Worm (Caenorhabditis elegans): ENCODE data around the gene C49C8.5.

The C49C8.5 gene

DNA sequence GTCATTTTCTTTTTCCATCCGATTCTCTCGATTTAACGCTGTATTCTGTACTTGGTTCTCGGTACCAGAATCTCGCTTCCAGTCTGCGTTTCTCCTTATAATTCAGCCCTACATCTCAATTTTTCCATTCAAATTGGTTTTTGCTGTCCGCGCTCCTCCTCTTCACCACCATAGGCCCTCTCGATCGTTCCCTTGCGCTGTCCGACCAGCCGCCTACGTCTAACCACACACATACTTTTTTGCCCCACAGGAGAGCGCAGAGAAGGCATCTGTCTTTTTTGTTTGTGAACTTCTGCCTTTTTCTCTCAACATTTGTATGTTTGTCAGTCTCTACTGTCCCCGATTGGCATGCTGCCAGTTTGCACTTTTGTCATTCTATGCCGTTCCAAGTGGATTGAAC lies 26.1 kb downstream of the C49C8.5 start, which contains the start of gene F42A9.11 (continued):
- TF ChIP-seq aha-1 (tag; optimal IDR thresholded peaks at IDR 0.05) = no peak
- TF ChIP-seq nhr-90 (tag; optimal IDR thresholded peaks at IDR 0.05; ENCODE audit: poor library complexity) = peak; percentile 29

DNA sequence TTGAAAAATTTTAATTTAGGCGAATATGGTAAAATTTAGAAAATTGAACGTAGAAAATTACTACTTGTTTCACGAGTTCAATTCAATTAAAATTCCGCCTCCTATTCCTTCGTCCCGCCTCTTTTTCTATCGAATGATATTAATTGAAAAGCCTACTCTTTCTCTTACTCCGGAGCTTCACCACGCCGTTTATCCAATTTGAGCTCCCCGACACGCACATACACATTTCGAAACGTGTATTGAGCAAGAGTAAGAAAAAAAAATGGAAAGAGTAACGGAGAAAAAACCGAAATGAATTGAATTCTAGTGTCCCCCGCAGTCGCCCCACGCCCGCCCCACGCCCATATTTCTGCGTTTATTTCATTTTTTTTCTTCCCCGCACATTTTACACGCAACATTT lies 27.2 kb downstream of the C49C8.5 start:
- TF ChIP-seq fkh-8 (tag; optimal IDR thresholded peaks at IDR 0.05) (no peak), nhr-76 (tag; optimal IDR thresholded peaks at IDR 0.05) (no peak), ces-1 (GFP tag; optimal IDR thresholded peaks at IDR 0.05) (peak; percentile 61), unc-130 (tag; optimal IDR thresholded peaks at IDR 0.05) (no peak), unc-62 (GFP tag; optimal IDR thresholded peaks at IDR 0.05) (no peak), lin-35 (GFP tag; optimal IDR thresholded peaks at IDR 0.05) (no peak), nhr-77 (tag; optimal IDR thresholded peaks at IDR 0.05) (no peak), swsn-7 (tag; optimal IDR thresholded peaks at IDR 0.05) (no peak), rnt-1 (tag; optimal IDR thresholded peaks at IDR 0.05) (no peak), lin-14 (GFP tag; optimal IDR thresholded peaks at IDR 0.05) (peak; percentile 68), egl-13 (tag; optimal IDR thresholded peaks at IDR 0.05) (no peak), mef-2 (tag; optimal IDR thresholded peaks at IDR 0.05) (no peak), ztf-11 (tag; optimal IDR thresholded peaks at IDR 0.05) (no peak), elt-2 (tag; optimal IDR thresholded peaks at IDR 0.05) (no peak), zip-4 (GFP tag; optimal IDR thresholded peaks at IDR 0.05) (no peak), nhr-11 (tag; optimal IDR thresholded peaks at IDR 0.05) (no peak), mdl-1 (tag; optimal IDR thresholded peaks at IDR 0.05) (no peak), sptf-1 (tag; optimal IDR thresholded peaks at IDR 0.05) (no peak)

DNA sequence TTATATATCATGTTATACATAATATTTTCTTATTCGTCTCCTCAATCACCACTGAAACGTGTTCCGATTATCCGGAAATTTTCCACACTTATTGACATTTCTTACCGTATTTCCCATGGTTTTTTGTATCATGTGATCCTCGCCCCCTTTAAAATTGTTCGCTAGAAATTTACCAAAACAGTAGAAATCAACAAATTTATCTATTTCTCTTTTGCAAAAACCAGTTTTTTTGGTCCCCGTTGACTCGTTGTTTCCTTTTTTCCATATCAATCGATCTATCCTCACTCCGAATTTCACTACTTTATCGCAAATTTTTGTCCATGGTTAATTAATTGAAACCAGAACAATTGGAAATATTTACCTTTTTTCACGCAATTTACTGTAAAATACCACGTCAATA lies 27.7 kb downstream of the C49C8.5 start:
- TF ChIP-seq elt-2 (tag; optimal IDR thresholded peaks at IDR 0.05) (no peak), nhr-20 (tag; optimal IDR thresholded peaks at IDR 0.05) (no peak), nhr-77 (tag; optimal IDR thresholded peaks at IDR 0.05) (no peak), irx-1 (tag; optimal IDR thresholded peaks at IDR 0.05) (no peak), nhr-85 (tag) (peak; percentile 70), elt-3 (tag; optimal IDR thresholded peaks at IDR 0.05) (peak in 1 of 6 experiments; percentile 55), aha-1 (tag; optimal IDR thresholded peaks at IDR 0.05) (no peak), mab-9 (GFP tag; IDR thresholded peaks at IDR 0.05) (no peak), blmp-1 (tag; optimal IDR thresholded peaks at IDR 0.05) (peak; percentile 48), zag-1 (tag; optimal IDR thresholded peaks at IDR 0.05) (no peak), nhr-76 (tag; optimal IDR thresholded peaks at IDR 0.05) (no peak), pax-3 (tag; optimal IDR thresholded peaks at IDR 0.05) (no peak), C04F5.9 (tag; optimal IDR thresholded peaks at IDR 0.05) (no peak), pag-3 (tag; optimal IDR thresholded peaks at IDR 0.05; ENCODE audit: borderline replicate concordance, insufficient read depth) (no peak), mef-2 (tag; optimal IDR thresholded peaks at IDR 0.05) (no peak), unc-30 (tag; optimal IDR thresholded peaks at IDR 0.05) (no peak)

DNA sequence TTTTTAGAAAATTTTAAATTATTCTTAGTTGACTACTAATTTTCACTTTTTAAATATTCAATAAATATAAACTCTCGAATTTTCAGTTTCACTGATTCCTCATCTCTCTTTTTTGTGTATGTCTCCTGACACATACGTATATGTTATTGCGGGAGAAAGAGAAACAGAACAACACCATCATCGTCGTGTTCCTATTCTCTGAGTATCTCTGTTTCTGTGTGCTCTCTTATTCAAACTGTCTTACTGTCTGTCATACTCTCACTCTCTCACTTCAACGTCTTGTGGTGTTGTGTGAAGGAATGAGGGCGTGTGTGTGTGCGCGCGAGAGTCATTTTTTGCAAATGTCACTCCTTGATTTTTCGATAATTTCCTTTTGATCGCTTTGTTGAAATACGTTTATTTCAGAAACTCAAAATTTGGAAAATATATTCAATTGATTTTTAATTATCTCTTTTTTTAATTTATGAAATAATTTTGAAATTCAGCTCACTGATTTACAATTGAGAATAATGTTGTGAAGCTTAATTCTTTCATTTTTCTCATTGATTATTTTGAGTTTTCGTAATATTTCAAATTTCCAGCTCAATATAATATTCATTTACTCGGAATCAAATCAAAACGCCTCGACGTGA lies 33.2 kb downstream of the C49C8.5 start, which contains the start of gene lin-49:
Gene lin-49 (plus strand): TSS at position 582 of the 632 bp plus-strand sequence.
- peak; percentile 80 for TF ChIP-seq snu-23 (GFP tag; optimal IDR thresholded peaks at IDR 0.05)
- TF ChIP-seq mef-2 (tag; optimal IDR thresholded peaks at IDR 0.05) = no peak
- TF ChIP-seq ceh-82 (tag; optimal IDR thresholded peaks at IDR 0.05) = peak in 2 of 3 experiments; percentile 31 to 63
- no peak for TF ChIP-seq nhr-237 (tag; optimal IDR thresholded peaks at IDR 0.05)
- TF ChIP-seq C16A3.4 (tag; optimal IDR thresholded peaks at IDR 0.05) = peak; percentile 60
- TF ChIP-seq fos-1 (tag; optimal IDR thresholded peaks at IDR 0.05) = peak; percentile 57
- no peak for TF ChIP-seq Y116A8C.19 (tag; optimal IDR thresholded peaks at IDR 0.05; ENCODE audit: borderline replicate concordance)
- no peak for TF ChIP-seq hpl-2 (GFP tag; optimal IDR thresholded peaks at IDR 0.05)
- TF ChIP-seq aly-2 (tag; optimal IDR thresholded peaks at IDR 0.05) = peak; percentile 28
- TF ChIP-seq nhr-19 (GFP tag; conservative IDR thresholded peaks at IDR 0.05) = no peak
- peak in 1 of 2 experiments; percentile 57 for TF ChIP-seq mdl-1 (tag; optimal IDR thresholded peaks at IDR 0.05)
- TF ChIP-seq lin-35 (GFP tag; optimal IDR thresholded peaks at IDR 0.05) = peak; percentile 64 to 79
- no peak for TF ChIP-seq hlh-17 (GFP tag; optimal IDR thresholded peaks at IDR 0.05; ENCODE audit: borderline replicate concordance)
- TF ChIP-seq lir-3 (tag; optimal IDR thresholded peaks at IDR 0.05; ENCODE audit: poor library complexity) = peak; percentile 49
- TF ChIP-seq F16B12.6 (tag; optimal IDR thresholded peaks at IDR 0.05) = no peak
- TF ChIP-seq C04F5.9 (tag; optimal IDR thresholded peaks at IDR 0.05) = no peak
- TF ChIP-seq egl-27 (tag; optimal IDR thresholded peaks at IDR 0.05) = no peak
- no peak for TF ChIP-seq ceh-88 (GFP tag; IDR thresholded peaks at IDR 0.05)
- TF ChIP-seq nhr-90 (tag; optimal IDR thresholded peaks at IDR 0.05; ENCODE audit: poor library complexity) = peak; percentile 33
- TF ChIP-seq zag-1 (tag; optimal IDR thresholded peaks at IDR 0.05) = no peak
- peak; percentile 32 to 75 for TF ChIP-seq lsy-2 (tag; optimal IDR thresholded peaks at IDR 0.05)

All from whole organism, L1 larva.